Fruit fly (Drosophila melanogaster): ENCODE results near the gene CG43362.

The CG43362 gene

dm6 chr2L:18312309-18312708 is 21.0 kb upstream of the CG43362 start (continued):
- TF ChIP-seq fd64A (GFP tag; optimal IDR thresholded peaks at IDR 0.05) (peak; percentile 2), Hmr (GFP tag; optimal IDR thresholded peaks at IDR 0.05) (no peak), repo (GFP tag; optimal IDR thresholded peaks at IDR 0.05) (no peak), Gsc (GFP tag; IDR thresholded peaks at IDR 0.05) (no peak), Atf3 (GFP tag; optimal IDR thresholded peaks at IDR 0.05) (peak; percentile 29), sug (tag; optimal IDR thresholded peaks at IDR 0.05) (no peak), Sox100B (GFP tag; optimal IDR thresholded peaks at IDR 0.05) (peak; percentile 45), pros (GFP tag; optimal IDR thresholded peaks at IDR 0.05) (no peak), grau (tag; optimal IDR thresholded peaks at IDR 0.05) (peak; percentile 34), abd-A (tag; optimal IDR thresholded peaks at IDR 0.05) (no peak), CG14710 (tag; optimal IDR thresholded peaks at IDR 0.05) (peak; percentile 68), CG9876 (GFP tag; optimal IDR thresholded peaks at IDR 0.05) (no peak), gfzf (GFP tag; optimal IDR thresholded peaks at IDR 0.05) (no peak), CG10565 (GFP tag; optimal IDR thresholded peaks at IDR 0.05) (no peak), Mes4 (GFP tag; optimal IDR thresholded peaks at IDR 0.05) (peak; percentile 40), CG15601 (tag; optimal IDR thresholded peaks at IDR 0.05) (peak; percentile 61), CG12236 (GFP tag; optimal IDR thresholded peaks at IDR 0.05) (peak; percentile 29), h (optimal IDR thresholded peaks at IDR 0.05) (no peak), CG13287 (GFP tag; IDR thresholded peaks at IDR 0.05; ENCODE audit: partially characterized antibody) (no peak), CG7786 (GFP tag; optimal IDR thresholded peaks at IDR 0.05) (no peak), Camta (GFP tag; optimal IDR thresholded peaks at IDR 0.05) (no peak), Dll (GFP tag; IDR thresholded peaks at IDR 0.05; ENCODE audit: partially characterized antibody) (no peak), CG6683 (GFP tag; optimal IDR thresholded peaks at IDR 0.05) (no peak), Dbx (GFP tag; IDR thresholded peaks at IDR 0.05) (no peak), dpn (GFP tag; optimal IDR thresholded peaks at IDR 0.05) (peak in 1 of 2 experiments; percentile 16), trem (tag; optimal IDR thresholded peaks at IDR 0.05) (peak; percentile 39), emc (GFP tag; optimal IDR thresholded peaks at IDR 0.05) (no peak), Nf-YA (GFP tag; IDR thresholded peaks at IDR 0.05) (no peak), kah (GFP tag; optimal IDR thresholded peaks at IDR 0.05) (no peak), CG11504 (tag; optimal IDR thresholded peaks at IDR 0.05) (no peak), ara (GFP tag; IDR thresholded peaks at IDR 0.05) (no peak), CG10959 (GFP tag; IDR thresholded peaks at IDR 0.05) (0 out of 2 replicates have a peak, but pooled peaks have one; percentile 11), CG33557 (GFP tag; optimal IDR thresholded peaks at IDR 0.05) (peak; percentile 57), CG1647 (GFP tag; optimal IDR thresholded peaks at IDR 0.05) (no peak), tio (GFP tag; optimal IDR thresholded peaks at IDR 0.05) (peak; percentile 35), Dad (GFP tag; optimal IDR thresholded peaks at IDR 0.05) (no peak), phol (tag; optimal IDR thresholded peaks at IDR 0.05) (peak; percentile 83), CG3995 (GFP tag; optimal IDR thresholded peaks at IDR 0.05) (no peak), CG13296 (GFP tag; optimal IDR thresholded peaks at IDR 0.05) (no peak), CG32532 (GFP tag; IDR thresholded peaks at IDR 0.05) (no peak), D19B (GFP tag; optimal IDR thresholded peaks at IDR 0.05) (no peak), H15 (GFP tag; IDR thresholded peaks at IDR 0.05) (no peak), Asciz (GFP tag; optimal IDR thresholded peaks at IDR 0.05) (peak; percentile 64), Gug (GFP tag; IDR thresholded peaks at IDR 0.05) (no peak), prd (optimal IDR thresholded peaks at IDR 0.05) (no peak), prd (GFP tag; IDR thresholded peaks at IDR 0.05) (no peak; the same call in 2 of the 3 replicates), Sox102F (GFP tag; optimal IDR thresholded peaks at IDR 0.05) (peak; percentile 70), HLHmδ (GFP tag; optimal IDR thresholded peaks at IDR 0.05) (no peak), amos (GFP tag; IDR thresholded peaks at IDR 0.05; ENCODE audit: partially characterized antibody) (no peak), mam (GFP tag; optimal IDR thresholded peaks at IDR 0.05) (no peak), hth (optimal IDR thresholded peaks at IDR 0.05) (no peak), run (tag; optimal IDR thresholded peaks at IDR 0.05) (peak; percentile 4)
